Worm (Caenorhabditis elegans): ENCODE results near the gene ZK616.5.

The ZK616.5 gene

DNA sequence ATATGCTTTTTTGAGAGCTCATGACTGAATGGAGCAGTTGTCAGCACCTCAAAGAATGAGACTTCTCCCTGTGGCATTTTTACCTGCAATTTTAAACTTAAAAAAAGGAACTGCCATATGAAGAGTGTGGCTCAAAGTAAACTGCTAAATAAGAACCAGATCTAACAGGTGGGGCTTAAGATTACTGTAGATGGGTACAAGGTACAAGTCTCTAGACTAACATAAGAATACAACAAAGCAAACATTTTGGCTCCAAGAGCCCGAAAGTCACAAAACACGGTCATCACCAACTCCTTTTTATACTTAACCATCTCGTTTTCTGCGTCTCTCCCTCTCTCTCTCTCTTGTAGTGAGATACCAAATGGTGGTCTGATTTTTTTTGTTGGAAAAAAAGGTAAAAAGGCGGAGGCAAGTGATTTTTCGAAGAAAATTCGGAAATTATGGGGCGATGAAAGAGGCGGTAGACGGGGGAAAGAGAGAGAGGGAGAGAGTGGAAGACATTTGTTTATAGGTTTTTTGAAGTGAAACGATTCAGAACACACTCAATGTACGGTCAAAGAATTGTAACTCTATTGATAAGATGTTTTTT, 3.2 kb upstream of the ZK616.5 start, which contains the start of gene elo-6 (continued):
- no peak for TF ChIP-seq fkh-8 (tag; optimal IDR thresholded peaks at IDR 0.05)
- no peak for TF ChIP-seq alr-1 (tag; optimal IDR thresholded peaks at IDR 0.05; ENCODE audit: borderline replicate concordance)
- no peak for TF ChIP-seq F16B12.6 (tag; optimal IDR thresholded peaks at IDR 0.05)
- TF ChIP-seq blmp-1 (tag; optimal IDR thresholded peaks at IDR 0.05): peak; percentile 32
- TF ChIP-seq nhr-90 (tag; optimal IDR thresholded peaks at IDR 0.05; ENCODE audit: poor library complexity): peak; percentile 18
- no peak for TF ChIP-seq nhr-237 (tag; optimal IDR thresholded peaks at IDR 0.05)
- TF ChIP-seq sptf-1 (tag; optimal IDR thresholded peaks at IDR 0.05): no peak
- no peak for TF ChIP-seq elt-3 (tag; optimal IDR thresholded peaks at IDR 0.05)
- TF ChIP-seq tbx-2 (tag; optimal IDR thresholded peaks at IDR 0.05): peak; percentile 1
- TF ChIP-seq unc-62 (GFP tag; optimal IDR thresholded peaks at IDR 0.05): no peak
- no peak for TF ChIP-seq tlp-1 (tag; optimal IDR thresholded peaks at IDR 0.05)
- no peak for TF ChIP-seq sup-37 (GFP tag; optimal IDR thresholded peaks at IDR 0.05)
- peak; percentile 58 for TF ChIP-seq nhr-71 (tag; optimal IDR thresholded peaks at IDR 0.05)
- TF ChIP-seq nhr-47 (tag; optimal IDR thresholded peaks at IDR 0.05): no peak
- no peak for TF ChIP-seq C04F5.9 (tag; optimal IDR thresholded peaks at IDR 0.05)
- no peak for TF ChIP-seq ceh-82 (tag; optimal IDR thresholded peaks at IDR 0.05)
- peak; percentile 79 for TF ChIP-seq lin-14 (GFP tag; optimal IDR thresholded peaks at IDR 0.05)
- no peak for TF ChIP-seq zip-4 (GFP tag; optimal IDR thresholded peaks at IDR 0.05)
- no peak for TF ChIP-seq ama-1 (optimal IDR thresholded peaks at IDR 0.05)
- peak; percentile 40 for TF ChIP-seq mep-1 (tag; optimal IDR thresholded peaks at IDR 0.05)
- no peak for TF ChIP-seq snpc-4 (tag; optimal IDR thresholded peaks at IDR 0.05)

DNA sequence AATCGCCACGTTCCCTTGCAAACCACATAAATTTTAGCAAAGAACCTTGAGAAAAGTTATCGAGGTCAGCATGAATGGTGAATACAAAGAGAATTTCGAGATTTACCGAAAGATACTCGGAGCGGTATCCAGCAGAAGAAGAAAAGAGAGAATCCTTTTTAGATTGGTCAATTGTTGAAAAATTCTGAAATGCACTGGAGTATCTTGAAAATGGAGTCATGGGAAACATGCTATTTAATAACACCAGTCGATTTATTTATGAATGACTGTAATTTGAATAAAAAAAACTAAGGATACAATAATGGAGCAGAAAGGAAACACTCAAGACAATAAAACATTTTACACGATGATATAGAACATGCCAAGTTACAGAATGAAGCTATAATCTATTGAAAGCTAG, 1.8 kb upstream of the ZK616.5 start:
- TF ChIP-seq snu-23 (GFP tag; optimal IDR thresholded peaks at IDR 0.05) (no peak), nhr-85 (tag) (peak; percentile 47), lin-14 (GFP tag; optimal IDR thresholded peaks at IDR 0.05) (peak; percentile 19), C34B4.2 (tag; optimal IDR thresholded peaks at IDR 0.05) (no peak)

DNA sequence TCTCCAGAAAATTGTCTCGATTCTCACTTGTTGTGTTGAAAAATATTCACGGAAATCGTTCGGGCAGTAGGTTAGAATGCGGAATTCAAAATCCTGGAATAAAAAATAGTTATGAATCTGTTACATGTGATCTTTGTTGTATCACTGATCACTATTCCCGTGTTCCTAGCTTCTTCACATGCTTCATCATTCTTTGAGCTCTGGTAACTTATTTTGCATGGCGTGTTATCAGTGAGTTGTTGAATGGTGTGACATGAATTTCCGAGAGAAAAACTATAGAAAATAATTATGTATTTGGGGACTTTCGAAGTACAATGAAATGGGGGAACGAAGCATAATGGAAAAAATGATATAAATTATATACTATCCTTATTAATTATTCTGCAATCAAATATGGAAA, 1.8 kb downstream of the ZK616.5 start:
- TF ChIP-seq C16A3.4 (tag; optimal IDR thresholded peaks at IDR 0.05): no peak
- TF ChIP-seq nhr-71 (tag; optimal IDR thresholded peaks at IDR 0.05): peak; percentile 18
- TF ChIP-seq elt-2 (tag; optimal IDR thresholded peaks at IDR 0.05): peak; percentile 54
- TF ChIP-seq snpc-4 (tag; optimal IDR thresholded peaks at IDR 0.05): no peak
- no peak for TF ChIP-seq elt-3 (tag; optimal IDR thresholded peaks at IDR 0.05)
- no peak for TF ChIP-seq lir-3 (tag; optimal IDR thresholded peaks at IDR 0.05; ENCODE audit: poor library complexity)
- TF ChIP-seq grh-1 (GFP tag; IDR thresholded peaks at IDR 0.05): no peak
- peak in 1 of 2 experiments; percentile 43 for TF ChIP-seq lin-35 (GFP tag; optimal IDR thresholded peaks at IDR 0.05)

DNA sequence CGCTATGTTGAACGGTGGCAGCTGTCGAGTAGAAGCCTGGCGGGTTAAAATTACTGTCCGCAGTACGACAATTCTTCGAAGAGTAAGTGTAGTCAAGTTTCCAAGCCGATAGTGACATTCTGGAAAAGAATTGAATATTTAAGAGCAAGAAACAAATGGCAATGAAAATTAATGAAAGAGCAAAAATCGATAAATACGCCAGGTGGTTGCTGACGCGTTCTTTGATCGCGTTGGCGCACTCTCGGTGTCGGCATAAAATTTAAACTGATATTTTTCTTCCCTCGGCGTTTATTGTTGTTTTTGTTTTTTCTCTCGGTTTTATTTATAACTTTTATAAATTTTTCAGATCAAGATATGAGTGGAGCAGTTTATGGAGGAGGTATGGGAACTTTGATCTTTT, 3.0 kb downstream of the ZK616.5 start, which contains the start of the genes perm-3 and swsn-6:
Gene perm-3 (minus strand): TSS at position 118 of the 400 bp plus-strand sequence.
Gene swsn-6 (plus strand): TSS at position 347 of the 400 bp plus-strand sequence.
- TF ChIP-seq nhr-71 (tag; optimal IDR thresholded peaks at IDR 0.05) (peak; percentile 90), pag-3 (tag; optimal IDR thresholded peaks at IDR 0.05; ENCODE audit: borderline replicate concordance, insufficient read depth) (no peak), lin-15B (tag; optimal IDR thresholded peaks at IDR 0.05) (peak; percentile 75), isw-1 (GFP tag; IDR thresholded peaks at IDR 0.05) (peak; percentile 76), hpl-2 (GFP tag; optimal IDR thresholded peaks at IDR 0.05) (peak; percentile 17), nhr-237 (tag; optimal IDR thresholded peaks at IDR 0.05) (no peak), mdl-1 (tag; optimal IDR thresholded peaks at IDR 0.05) (peak in 1 of 2 experiments; percentile 52), rnt-1 (tag; optimal IDR thresholded peaks at IDR 0.05) (peak; percentile 89), elt-3 (tag; optimal IDR thresholded peaks at IDR 0.05) (peak in 2 of 6 experiments; percentile 26 to 78), ceh-88 (GFP tag; IDR thresholded peaks at IDR 0.05) (peak; percentile 19; the same call in 1 of the 2 replicates), blmp-1 (tag; optimal IDR thresholded peaks at IDR 0.05) (peak; percentile 53), ztf-4 (tag; optimal IDR thresholded peaks at IDR 0.05) (peak; percentile 61), dpl-1 (GFP tag; optimal IDR thresholded peaks at IDR 0.05) (peak; percentile 78 to 84 (median 84)), tlp-1 (tag; optimal IDR thresholded peaks at IDR 0.05) (no peak), fos-1 (tag; optimal IDR thresholded peaks at IDR 0.05) (peak; percentile 31), nhr-11 (tag; optimal IDR thresholded peaks at IDR 0.05) (peak; percentile 31), snpc-4 (tag; optimal IDR thresholded peaks at IDR 0.05) (peak; percentile 81), ets-5 (GFP tag; IDR thresholded peaks at IDR 0.05) (no peak), pqm-1 (tag; optimal IDR thresholded peaks at IDR 0.05) (no peak), ztf-11 (tag; optimal IDR thresholded peaks at IDR 0.05) (peak in 1 of 2 experiments; percentile 39), ama-1 (optimal IDR thresholded peaks at IDR 0.05) (peak; percentile 42), nhr-85 (tag) (peak; percentile 85), zip-4 (GFP tag; optimal IDR thresholded peaks at IDR 0.05) (peak; percentile 61), aly-2 (tag; optimal IDR thresholded peaks at IDR 0.05) (no peak), vab-15 (tag; optimal IDR thresholded peaks at IDR 0.05) (no peak), xbp-1 (tag; optimal IDR thresholded peaks at IDR 0.05) (peak; percentile 83)
